Fruit fly (Drosophila melanogaster): ENCODE data around the gene dos.

- no peak for TF ChIP-seq CTCF (optimal IDR thresholded peaks at IDR 0.05)
- no peak for TF ChIP-seq CG8478 (optimal IDR thresholded peaks at IDR 0.05)
These were observed 17.2 kb upstream of the dos start for dm6 chr3L:2571975-2572374.

Data from S2 (cell line).